Fruit fly (Drosophila melanogaster) whole organism, embryonic: ENCODE results near the gene Tmc.

Source experiments
- Aef1 ChIP-seq: fragments of 200-800 bp; sonication (Bioruptor generic); IDR thresholded peaks from 3 replicates; pipeline ENCODE4 v1.3.6; 2022; ENCODE audit warnings: missing biosample characterization, missing genetic modification characterization
- Bgb ChIP-seq: fragments of 200-800 bp; sonication (Bioruptor generic); IDR thresholded peaks from 2 replicates; pipeline ENCODE4 v1.3.6; 2022; ENCODE audit warnings: missing biosample characterization, missing genetic modification characterization; ENCODE audit not compliant: partially characterized antibody
- Bteb2 ChIP-seq: fragments of 200-800 bp; sonication (Bioruptor generic); optimal IDR thresholded peaks from 2 replicates; lab custom pipeline; 2016; ENCODE audit warnings: missing biosample characterization, missing genetic modification characterization
- CG10274 ChIP-seq: fragments of 200-800 bp; sonication (Bioruptor generic); optimal IDR thresholded peaks from 3 replicates; lab custom pipeline; 2017; ENCODE audit warnings: missing biosample characterization, mild to moderate bottlenecking, missing genetic modification characterization
- CG10431 ChIP-seq: fragments of 200-800 bp; sonication (Bioruptor generic); optimal IDR thresholded peaks from 3 replicates; lab custom pipeline; 2018; ENCODE audit warnings: missing biosample characterization, mild to moderate bottlenecking, missing genetic modification characterization
- CG12769 ChIP-seq: fragments of 200-800 bp; sonication (Bioruptor generic); optimal IDR thresholded peaks from 2 replicates; lab custom pipeline; 2019; ENCODE audit warnings: missing biosample characterization, mild to moderate bottlenecking, missing genetic modification characterization, moderate library complexity
- CG14860 ChIP-seq: fragments of 200-800 bp; sonication (Bioruptor generic); IDR thresholded peaks from 3 replicates; pipeline ENCODE4 v1.3.6; 2022; ENCODE audit warnings: missing biosample characterization, missing genetic modification characterization; ENCODE audit not compliant: partially characterized antibody
- CG15601 ChIP-seq: fragments of 200-800 bp; sonication (Bioruptor generic); optimal IDR thresholded peaks from 3 replicates; lab custom pipeline; 2019; ENCODE audit warnings: missing biosample characterization, mild to moderate bottlenecking, missing genetic modification characterization, moderate library complexity
- CG1602 ChIP-seq: fragments of 200-800 bp; sonication (Bioruptor generic); optimal IDR thresholded peaks from 3 replicates; lab custom pipeline; 2016; ENCODE audit warnings: missing biosample characterization, missing genetic modification characterization
- CG16813 ChIP-seq: fragments of 200-800 bp; sonication (Bioruptor generic); IDR thresholded peaks from 3 replicates; pipeline ENCODE4 v1.3.6; 2022; ENCODE audit warnings: missing biosample characterization, missing genetic modification characterization; ENCODE audit not compliant: partially characterized antibody
- CG16815 ChIP-seq: fragments of 200-800 bp; sonication (Bioruptor generic); optimal IDR thresholded peaks from 3 replicates; lab custom pipeline; 2017; ENCODE audit warnings: missing biosample characterization, mild to moderate bottlenecking, missing genetic modification characterization
- CG17802 ChIP-seq: fragments of 200-800 bp; sonication (Bioruptor generic); optimal IDR thresholded peaks from 2 replicates; lab custom pipeline; 2018; ENCODE audit warnings: missing biosample characterization, mild to moderate bottlenecking, missing genetic modification characterization, moderate library complexity
- CG17829 ChIP-seq: fragments of 200-800 bp; optimal IDR thresholded peaks from 2 replicates; lab custom pipeline; 2019; ENCODE audit warnings: missing biosample characterization, mild to moderate bottlenecking, missing genetic modification characterization, moderate library complexity
- CG18619 ChIP-seq: fragments of 200-800 bp; sonication (Bioruptor generic); optimal IDR thresholded peaks from 3 replicates; lab custom pipeline; 2017; ENCODE audit warnings: missing biosample characterization, mild to moderate bottlenecking, missing genetic modification characterization
- CG2116 ChIP-seq: fragments of 200-800 bp; sonication (Bioruptor generic); optimal IDR thresholded peaks from 3 replicates; lab custom pipeline; 2018; ENCODE audit warnings: missing biosample characterization, mild to moderate bottlenecking, missing genetic modification characterization
- CG31441 ChIP-seq: fragments of 200-800 bp; sonication (Bioruptor generic); IDR thresholded peaks from 2 replicates; pipeline ENCODE4 v1.3.6; 2022; ENCODE audit warnings: missing biosample characterization, missing genetic modification characterization
- CG4617 ChIP-seq: fragments of 200-800 bp; sonication (Bioruptor generic); optimal IDR thresholded peaks from 3 replicates; lab custom pipeline; 2016; ENCODE audit warnings: missing biosample characterization, missing genetic modification characterization, borderline replicate concordance
- CG6791 ChIP-seq: fragments of 200-800 bp; sonication (Bioruptor generic); IDR thresholded peaks from 3 replicates; pipeline ENCODE4 v1.3.6; 2022; ENCODE audit warnings: missing biosample characterization, missing genetic modification characterization; ENCODE audit not compliant: partially characterized antibody
- CG7745 ChIP-seq: fragments of 200-800 bp; sonication (Bioruptor generic); optimal IDR thresholded peaks from 2 replicates; lab custom pipeline; 2018; ENCODE audit warnings: missing biosample characterization, mild to moderate bottlenecking, missing genetic modification characterization, moderate library complexity
- CG8388 ChIP-seq: fragments of 200-800 bp; sonication (Bioruptor generic); optimal IDR thresholded peaks from 2 replicates; lab custom pipeline; 2019; ENCODE audit warnings: missing biosample characterization, mild to moderate bottlenecking, missing genetic modification characterization, moderate library complexity
- CG9932 ChIP-seq: fragments of 200-800 bp; sonication (Bioruptor generic); IDR thresholded peaks from 2 replicates; pipeline ENCODE4 v1.3.6; 2022; ENCODE audit warnings: missing biosample characterization, missing genetic modification characterization
- Chrac-16 ChIP-seq: fragments of 200-800 bp; sonication (Bioruptor generic); optimal IDR thresholded peaks from 3 replicates; lab custom pipeline; 2016; ENCODE audit warnings: missing biosample characterization, missing genetic modification characterization
- Doc3 ChIP-seq: fragments of 200-800 bp; sonication (Bioruptor generic); IDR thresholded peaks from 3 replicates; pipeline ENCODE4 v1.3.6; 2022; ENCODE audit warnings: missing biosample characterization, missing genetic modification characterization; ENCODE audit not compliant: partially characterized antibody
- Dref ChIP-seq: fragments of 200-800 bp; sonication (Bioruptor generic); IDR thresholded peaks from 2 replicates; pipeline ENCODE4 v1.3.6; 2022; ENCODE audit warnings: missing biosample characterization, missing genetic modification characterization
- Ets97D ChIP-seq: fragments of 200-800 bp; sonication (Bioruptor generic); optimal IDR thresholded peaks from 3 replicates; lab custom pipeline; 2016; ENCODE audit warnings: missing biosample characterization, missing genetic modification characterization
- Mad ChIP-seq: fragments of 200-800 bp; sonication (Bioruptor generic); optimal IDR thresholded peaks from 2 replicates; lab custom pipeline; 2016; ENCODE audit warnings: missing biosample characterization, missing genetic modification characterization
- Med ChIP-seq: fragments of 200-800 bp; sonication (Bioruptor generic); peaks from one replicate; lab custom pipeline; 2016; ENCODE audit warnings: missing biosample characterization, missing genetic modification characterization, mild to moderate bottlenecking, inconsistent platforms, moderate library complexity
- Myb ChIP-seq: fragments of 200-800 bp; sonication (Bioruptor generic); optimal IDR thresholded peaks from 2 replicates; lab custom pipeline; 2016; ENCODE audit warnings: missing biosample characterization, missing genetic modification characterization
- Nf-YB ChIP-seq: fragments of 200-800 bp; sonication (Bioruptor generic); optimal IDR thresholded peaks from 3 replicates; lab custom pipeline; 2019; ENCODE audit warnings: missing biosample characterization, mild to moderate bottlenecking, missing genetic modification characterization, moderate library complexity
- Scr ChIP-seq: fragments of 200-800 bp; sonication (Bioruptor generic); IDR thresholded peaks from 2 replicates; pipeline ENCODE4 v1.3.6; 2022; ENCODE audit warnings: missing biosample characterization, missing genetic modification characterization; ENCODE audit not compliant: partially characterized antibody
- ash1 ChIP-seq: fragments of 200-800 bp; sonication (Bioruptor generic); optimal IDR thresholded peaks from 2 replicates; lab custom pipeline; 2018; ENCODE audit warnings: missing biosample characterization, mild to moderate bottlenecking, missing genetic modification characterization
- ato ChIP-seq: fragments of 200-800 bp; sonication (Bioruptor generic); IDR thresholded peaks from 2 replicates; pipeline ENCODE4 v1.3.6; 2022; ENCODE audit warnings: missing biosample characterization, missing genetic modification characterization; ENCODE audit not compliant: partially characterized antibody
- cas ChIP-seq: fragments of 200-800 bp; sonication (Bioruptor generic); IDR thresholded peaks from 2 replicates; pipeline ENCODE4 v1.3.6; 2022; ENCODE audit warnings: missing biosample characterization, missing genetic modification characterization
- cato ChIP-seq: fragments of 200-800 bp; sonication (Bioruptor generic); optimal IDR thresholded peaks from 2 replicates; lab custom pipeline; 2016; ENCODE audit warnings: missing biosample characterization, missing genetic modification characterization, borderline replicate concordance
- cg ChIP-seq: fragments of 200-800 bp; sonication (Bioruptor generic); optimal IDR thresholded peaks from 3 replicates; lab custom pipeline; 2019; ENCODE audit warnings: missing biosample characterization, mild to moderate bottlenecking, missing genetic modification characterization, moderate library complexity
- dpn ChIP-seq, 2 experiments: fragments of 200-800 bp; sonication (Bioruptor generic); optimal IDR thresholded peaks; 3 replicates each; lab custom pipeline; 2016; ENCODE audit warnings: missing biosample characterization in 2 of 2, missing genetic modification characterization in 2 of 2
- gfzf ChIP-seq: fragments of 200-800 bp; sonication (Bioruptor generic); optimal IDR thresholded peaks from 2 replicates; lab custom pipeline; 2016; ENCODE audit warnings: missing biosample characterization, mild to moderate bottlenecking, missing genetic modification characterization, moderate library complexity
- kah ChIP-seq: fragments of 200-800 bp; sonication (Bioruptor generic); optimal IDR thresholded peaks from 2 replicates; lab custom pipeline; 2018; ENCODE audit warnings: missing biosample characterization, mild to moderate bottlenecking, missing genetic modification characterization
- knrl ChIP-seq: fragments of 200-800 bp; sonication (Bioruptor generic); IDR thresholded peaks from 3 replicates; pipeline ENCODE4 v1.3.6; 2022; ENCODE audit warnings: missing biosample characterization, missing genetic modification characterization; ENCODE audit not compliant: partially characterized antibody
- nerfin-2 ChIP-seq: fragments of 200-800 bp; sonication (Bioruptor generic); IDR thresholded peaks from 2 replicates; pipeline ENCODE4 v1.3.6; 2022; ENCODE audit warnings: missing biosample characterization, missing genetic modification characterization; ENCODE audit not compliant: partially characterized antibody
- nom ChIP-seq: fragments of 200-800 bp; sonication (Bioruptor generic); optimal IDR thresholded peaks from 2 replicates; lab custom pipeline; 2017; ENCODE audit warnings: missing biosample characterization, missing genetic modification characterization, mild to moderate bottlenecking, moderate library complexity, missing genetic modification reagents
- p53 ChIP-seq: fragments of 200-800 bp; sonication (Bioruptor generic); optimal IDR thresholded peaks from 2 replicates; lab custom pipeline; 2016; ENCODE audit warnings: missing biosample characterization, missing genetic modification characterization
- pros ChIP-seq: fragments of 200-800 bp; sonication (Bioruptor generic); optimal IDR thresholded peaks from 3 replicates; lab custom pipeline; 2019; ENCODE audit warnings: missing biosample characterization, mild to moderate bottlenecking, missing genetic modification characterization, moderate library complexity
- pzg ChIP-seq: fragments of 200-800 bp; sonication (Bioruptor generic); optimal IDR thresholded peaks from 3 replicates; lab custom pipeline; 2018; ENCODE audit warnings: missing biosample characterization, mild to moderate bottlenecking, missing genetic modification characterization, moderate library complexity
- ro ChIP-seq: fragments of 200-800 bp; sonication (Bioruptor generic); IDR thresholded peaks from 2 replicates; pipeline ENCODE4 v1.3.6; 2022; ENCODE audit warnings: missing biosample characterization, missing genetic modification characterization
- run ChIP-seq: fragments of 200-800 bp; sonication (Bioruptor generic); optimal IDR thresholded peaks from 3 replicates; lab custom pipeline; 2018; ENCODE audit warnings: missing biosample characterization, mild to moderate bottlenecking, missing genetic modification characterization
- seq ChIP-seq: fragments of 200-800 bp; sonication (Bioruptor generic); IDR thresholded peaks from 2 replicates; pipeline ENCODE4 v1.3.6; 2022; ENCODE audit warnings: missing biosample characterization, missing genetic modification characterization
- unc-4 ChIP-seq: fragments of 200-800 bp; sonication (Bioruptor generic); IDR thresholded peaks from 2 replicates; pipeline ENCODE4 v1.3.6; 2022; ENCODE audit warnings: missing biosample characterization, missing genetic modification characterization; ENCODE audit not compliant: partially characterized antibody
- vnd ChIP-seq: fragments of 200-800 bp; sonication (Bioruptor generic); IDR thresholded peaks from 3 replicates; pipeline ENCODE4 v1.3.6; 2022; ENCODE audit warnings: missing biosample characterization, missing genetic modification characterization; ENCODE audit not compliant: partially characterized antibody
- yki ChIP-seq: fragments of >200 bp; optimal IDR thresholded peaks from 3 replicates; lab custom pipeline; 2018

Tmc gene

DNA sequence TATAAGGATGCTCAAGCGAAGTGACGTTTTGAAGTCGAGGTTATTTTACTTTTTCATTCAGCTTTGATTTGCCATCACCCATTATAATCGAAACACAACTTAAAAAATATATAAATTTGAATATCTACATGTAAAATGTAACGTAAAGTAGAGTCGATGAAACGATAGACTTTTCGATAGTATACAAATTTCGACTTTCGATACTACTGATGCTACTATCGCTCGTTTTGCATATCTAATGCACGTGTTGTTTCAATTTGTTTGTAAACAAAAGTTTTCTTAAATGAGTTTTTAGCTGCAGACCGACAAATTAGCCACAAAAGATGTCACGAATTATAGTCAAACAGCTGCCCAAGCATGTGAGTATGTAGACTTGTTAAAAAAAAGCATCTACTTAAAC lies 26.4 kb downstream of the Tmc start, which contains the start of gene CG3335:
Gene CG3335, plus strand, starts transcription at position 224 of the 400 bp plus-strand sequence.
- TF ChIP-seq cg (GFP tag; lab: Kevin White, UChicago) (no peak), vnd (peak; percentile 66), Mad (GFP tag; lab: Kevin White, UChicago) (no peak), unc-4 (GFP tag; lab: Robert Waterston, UW) (peak; percentile 76), Bgb (GFP tag; lab: Robert Waterston, UW) (peak; percentile 78), p53 (GFP tag; lab: Kevin White, UChicago) (no peak), Scr (GFP tag; lab: Robert Waterston, UW) (peak; percentile 70), knrl (GFP tag; lab: Robert Waterston, UW) (peak; percentile 68), pros (GFP tag; lab: Kevin White, UChicago) (no peak), Bteb2 (GFP tag; lab: Kevin White, UChicago) (no peak), ash1 (no peak), cas (GFP tag; lab: Robert Waterston, UW) (no peak), run (tag; lab: Kevin White, UChicago) (no peak), CG9932 (no peak), CG12769 (tag; lab: Kevin White, UChicago) (no peak), Aef1 (GFP tag; lab: Robert Waterston, UW) (no peak), CG15601 (tag; lab: Kevin White, UChicago) (no peak), Nf-YB (GFP tag; lab: Kevin White, UChicago) (no peak), dpn (GFP tag; optimal IDR thresholded peaks at IDR 0.05; lab: Kevin White, UChicago) (no peak), Dref (GFP tag; lab: Robert Waterston, UW) (peak; percentile 86), CG8388 (GFP tag; lab: Kevin White, UChicago) (no peak), gfzf (peak; percentile 7), CG16813 (GFP tag; lab: Robert Waterston, UW) (peak; percentile 77), CG17829 (tag; lab: Kevin White, UChicago) (no peak), Doc3 (peak; percentile 74; the same call in 2 of the 3 replicates), pzg (GFP tag; lab: Kevin White, UChicago) (peak; percentile 37), ro (no peak), cato (GFP tag; lab: Kevin White, UChicago) (no peak), Ets97D (GFP tag; lab: Kevin White, UChicago) (no peak), CG1602 (GFP tag; lab: Kevin White, UChicago) (no peak), CG14860 (peak; percentile 62; the same call in 2 of the 3 replicates), CG17802 (tag; lab: Kevin White, UChicago) (no peak), Myb (GFP tag; lab: Kevin White, UChicago) (peak; percentile 38), CG16815 (GFP tag; lab: Kevin White, UChicago) (no peak), CG4617 (GFP tag; lab: Kevin White, UChicago) (peak; percentile 24), CG6791 (GFP tag; lab: Robert Waterston, UW) (peak; percentile 72), CG10274 (no peak), Med (GFP tag; lab: Kevin White, UChicago) (no peak), yki (lab: Kevin White, UChicago) (no peak), CG10431 (GFP tag; lab: Kevin White, UChicago) (no peak), Chrac-16 (no peak), nom (GFP tag; lab: Kevin White, UChicago) (no peak), kah (no peak), CG2116 (GFP tag; lab: Kevin White, UChicago) (peak; percentile 16), nerfin-2 (GFP tag; lab: Robert Waterston, UW) (peak; percentile 66; the same call in 1 of the 2 replicates), seq (GFP tag; lab: Robert Waterston, UW) (no peak), ato (GFP tag; lab: Robert Waterston, UW) (peak; percentile 36), CG7745 (tag; lab: Kevin White, UChicago) (no peak), CG31441 (no peak), CG18619 (GFP tag; lab: Kevin White, UChicago) (no peak)
